Fruit fly (Drosophila melanogaster) whole organism, embryonic: ENCODE data around the gene CG13369.
A peak's percentile ranks its signal among the peaks of the same experiment; 100 is the strongest.

ENCODE experiments used
- ATbp ChIP-seq: fragments of 200-800 bp; sonication (Bioruptor generic); optimal IDR thresholded peaks from 2 replicates; lab custom pipeline; 2017; ENCODE audit warnings: missing biosample characterization, mild to moderate bottlenecking, missing genetic modification characterization, missing genetic modification reagents
- B-H2 ChIP-seq: fragments of 200-800 bp; sonication (Bioruptor generic); optimal IDR thresholded peaks from 2 replicates; lab custom pipeline; 2018; ENCODE audit warnings: missing biosample characterization, mild to moderate bottlenecking, missing genetic modification characterization
- CG10321 ChIP-seq: fragments of 200-800 bp; sonication (Bioruptor generic); IDR thresholded peaks from 2 replicates; pipeline ENCODE4 v1.3.6; 2022; ENCODE audit warnings: missing biosample characterization, missing genetic modification characterization
- CG12155 ChIP-seq: fragments of 200-800 bp; sonication (Bioruptor generic); optimal IDR thresholded peaks from 3 replicates; lab custom pipeline; 2016; ENCODE audit warnings: missing biosample characterization, missing genetic modification characterization
- CG13894 ChIP-seq: fragments of 200-800 bp; sonication (Bioruptor generic); optimal IDR thresholded peaks from 3 replicates; lab custom pipeline; 2018; ENCODE audit warnings: missing biosample characterization, mild to moderate bottlenecking, missing genetic modification characterization, moderate library complexity
- CG2116 ChIP-seq: fragments of 200-800 bp; sonication (Bioruptor generic); optimal IDR thresholded peaks from 3 replicates; lab custom pipeline; 2018; ENCODE audit warnings: missing biosample characterization, mild to moderate bottlenecking, missing genetic modification characterization
- CG31224 ChIP-seq: fragments of 200-800 bp; sonication (Bioruptor generic); IDR thresholded peaks from 2 replicates; pipeline ENCODE4 v1.3.6; 2022; ENCODE audit warnings: missing biosample characterization, missing genetic modification characterization
- CG34224 ChIP-seq: fragments of 200-800 bp; sonication (Bioruptor generic); IDR thresholded peaks from 3 replicates; pipeline ENCODE4 v1.3.6; 2022; ENCODE audit warnings: missing biosample characterization, missing genetic modification characterization; ENCODE audit not compliant: partially characterized antibody
- CG7786 ChIP-seq: fragments of 200-800 bp; sonication (Bioruptor generic); optimal IDR thresholded peaks from 2 replicates; lab custom pipeline; 2016; ENCODE audit warnings: missing biosample characterization, missing genetic modification characterization
- CG7963 ChIP-seq: fragments of 200-800 bp; sonication (Bioruptor generic); IDR thresholded peaks from 3 replicates; pipeline ENCODE4 v1.3.6; 2022; ENCODE audit warnings: missing biosample characterization, missing genetic modification characterization; ENCODE audit not compliant: partially characterized antibody
- CG8290 ChIP-seq, 3 experiments: fragments of 200-800 bp; sonication (Bioruptor generic); optimal IDR thresholded peaks; 2 replicates each; lab custom pipeline; 2016 to 2019; ENCODE audit warnings: missing biosample characterization in 3 of 3, missing genetic modification characterization in 3 of 3, mild to moderate bottlenecking in 2 of 3, moderate library complexity in 1 of 3
- CG8944 ChIP-seq: fragments of 200-800 bp; sonication (Bioruptor generic); optimal IDR thresholded peaks from 3 replicates; lab custom pipeline; 2016; ENCODE audit warnings: missing biosample characterization, missing genetic modification characterization
- Elba2 ChIP-seq: fragments of 200-800 bp; sonication (Bioruptor generic); optimal IDR thresholded peaks from 3 replicates; lab custom pipeline; 2016; ENCODE audit warnings: missing biosample characterization, missing genetic modification characterization
- Hmx ChIP-seq: fragments of 200-800 bp; sonication (Bioruptor generic); optimal IDR thresholded peaks from 2 replicates; lab custom pipeline; 2016; ENCODE audit warnings: missing biosample characterization, missing genetic modification characterization
- Lhr ChIP-seq: fragments of 200-800 bp; sonication (Bioruptor generic); optimal IDR thresholded peaks from 3 replicates; lab custom pipeline; 2017; ENCODE audit warnings: mild to moderate bottlenecking, missing biosample characterization, missing genetic modification reagents, missing genetic modification characterization
- MTF-1 ChIP-seq: fragments of 200-800 bp; sonication (Bioruptor generic); optimal IDR thresholded peaks from 2 replicates; lab custom pipeline; 2018; ENCODE audit warnings: missing biosample characterization, mild to moderate bottlenecking, missing genetic modification characterization, borderline replicate concordance
- Mad ChIP-seq: fragments of 200-800 bp; sonication (Bioruptor generic); optimal IDR thresholded peaks from 2 replicates; lab custom pipeline; 2016; ENCODE audit warnings: missing biosample characterization, missing genetic modification characterization
- Mes4 ChIP-seq: fragments of 200-800 bp; sonication (Bioruptor generic); optimal IDR thresholded peaks from 2 replicates; lab custom pipeline; 2016; ENCODE audit warnings: missing biosample characterization, missing genetic modification characterization
- Rfx ChIP-seq: fragments of 200-800 bp; sonication (Bioruptor generic); IDR thresholded peaks from 2 replicates; pipeline ENCODE4 v1.3.6; 2022; ENCODE audit warnings: missing biosample characterization, missing genetic modification characterization
- Trl ChIP-seq, 3 experiments: fragments of >200 bp in 2 of 3; fragments of 200-800 bp in 1 of 3; sonication (Bioruptor generic) in 1 of 3; optimal IDR thresholded peaks; 2 replicates in 1 of 3; 3 replicates in 2 of 3; lab custom pipeline; 2016 to 2017; ENCODE audit warnings: missing biosample characterization in 1 of 3, missing genetic modification characterization in 1 of 3
- Xbp1 ChIP-seq: fragments of 200-800 bp; sonication (Bioruptor generic); optimal IDR thresholded peaks from 3 replicates; lab custom pipeline; 2016; ENCODE audit warnings: missing biosample characterization, mild to moderate bottlenecking, missing genetic modification characterization
- bcd ChIP-seq: fragments of 200-800 bp; sonication (Bioruptor generic); optimal IDR thresholded peaks from 2 replicates; lab custom pipeline; 2017; ENCODE audit warnings: missing biosample characterization, mild to moderate bottlenecking, missing genetic modification characterization
- dati ChIP-seq: fragments of 200-800 bp; sonication (Bioruptor generic); IDR thresholded peaks from 2 replicates; pipeline ENCODE4 v1.3.6; 2022; ENCODE audit warnings: missing biosample characterization, missing genetic modification characterization
- dimm ChIP-seq: fragments of 200-800 bp; sonication (Bioruptor generic); IDR thresholded peaks from 2 replicates; pipeline ENCODE4 v1.3.6; 2022; ENCODE audit warnings: missing biosample characterization, missing genetic modification characterization
- disco-r ChIP-seq: fragments of 200-800 bp; sonication (Bioruptor generic); optimal IDR thresholded peaks from 2 replicates; lab custom pipeline; 2016; ENCODE audit warnings: missing biosample characterization, missing genetic modification characterization
- dmrt11E ChIP-seq: fragments of 200-800 bp; sonication (Bioruptor generic); optimal IDR thresholded peaks from 3 replicates; lab custom pipeline; 2018; ENCODE audit warnings: missing biosample characterization, mild to moderate bottlenecking, missing genetic modification characterization, moderate library complexity
- dpn ChIP-seq, 2 experiments: fragments of 200-800 bp; sonication (Bioruptor generic); optimal IDR thresholded peaks; 3 replicates each; lab custom pipeline; 2016; ENCODE audit warnings: missing biosample characterization in 2 of 2, missing genetic modification characterization in 2 of 2
- eve ChIP-seq, 2 experiments: fragments of >200 bp; optimal IDR thresholded peaks; 2 replicates each; lab custom pipeline; 2017; ENCODE audit warnings: missing biosample characterization in 2 of 2, missing genetic modification characterization in 2 of 2
- fu2 ChIP-seq: fragments of 200-800 bp; sonication (Bioruptor generic); optimal IDR thresholded peaks from 2 replicates; lab custom pipeline; 2016; ENCODE audit warnings: missing biosample characterization, missing genetic modification characterization
- gce ChIP-seq: fragments of 200-800 bp; sonication (Bioruptor generic); IDR thresholded peaks from 3 replicates; pipeline ENCODE4 v1.3.6; 2022; ENCODE audit warnings: missing biosample characterization, missing genetic modification characterization
- gcm ChIP-seq: fragments of 200-800 bp; sonication (Bioruptor generic); optimal IDR thresholded peaks from 2 replicates; lab custom pipeline; 2019; ENCODE audit warnings: missing biosample characterization, mild to moderate bottlenecking, missing genetic modification characterization, moderate library complexity
- gcm2 ChIP-seq: fragments of 200-800 bp; sonication (Bioruptor generic); optimal IDR thresholded peaks from 2 replicates; lab custom pipeline; 2016; ENCODE audit warnings: missing biosample characterization, missing genetic modification characterization
- gt ChIP-seq: fragments of 200-800 bp; sonication (Bioruptor generic); IDR thresholded peaks from 2 replicates; pipeline ENCODE4 v1.3.6; 2022; ENCODE audit warnings: missing biosample characterization, missing genetic modification characterization
- jigr1 ChIP-seq: fragments of 200-800 bp; sonication (Bioruptor generic); IDR thresholded peaks from 3 replicates; pipeline ENCODE4 v1.3.6; 2022; ENCODE audit warnings: missing biosample characterization, missing genetic modification characterization
- lov ChIP-seq, 2 experiments: fragments of 200-800 bp in 1 of 2; fragments of >200 bp in 1 of 2; sonication (Bioruptor generic) in 1 of 2; IDR thresholded peaks in 1 of 2; optimal IDR thresholded peaks in 1 of 2; 2 replicates in 1 of 2; 3 replicates in 1 of 2; pipeline versions ENCODE4 v1.3.6 to Lab custom; 2017 to 2022; ENCODE audit warnings: missing biosample characterization in 1 of 2, missing genetic modification characterization in 1 of 2
- luna ChIP-seq: fragments of 200-800 bp; sonication (Bioruptor generic); optimal IDR thresholded peaks from 2 replicates; lab custom pipeline; 2016; ENCODE audit warnings: missing biosample characterization, missing genetic modification characterization
- nom ChIP-seq: fragments of 200-800 bp; sonication (Bioruptor generic); optimal IDR thresholded peaks from 2 replicates; lab custom pipeline; 2017; ENCODE audit warnings: missing biosample characterization, missing genetic modification characterization, mild to moderate bottlenecking, moderate library complexity, missing genetic modification reagents
- odd ChIP-seq: fragments of 200-800 bp; sonication (Bioruptor generic); optimal IDR thresholded peaks from 2 replicates; lab custom pipeline; 2017; ENCODE audit warnings: missing biosample characterization, mild to moderate bottlenecking, missing genetic modification characterization
- p53 ChIP-seq: fragments of 200-800 bp; sonication (Bioruptor generic); optimal IDR thresholded peaks from 2 replicates; lab custom pipeline; 2016; ENCODE audit warnings: missing biosample characterization, missing genetic modification characterization
- rib ChIP-seq: fragments of 200-800 bp; sonication (Bioruptor generic); IDR thresholded peaks from 2 replicates; pipeline ENCODE4 v1.3.6; 2022; ENCODE audit warnings: missing biosample characterization, missing genetic modification characterization
- run ChIP-seq: fragments of 200-800 bp; sonication (Bioruptor generic); optimal IDR thresholded peaks from 3 replicates; lab custom pipeline; 2018; ENCODE audit warnings: missing biosample characterization, mild to moderate bottlenecking, missing genetic modification characterization
- sc ChIP-seq, 3 experiments: fragments of >200 bp in 2 of 3; fragments of 200-800 bp in 1 of 3; sonication (Bioruptor generic) in 1 of 3; optimal IDR thresholded peaks; 2 replicates in 2 of 3; 3 replicates in 1 of 3; lab custom pipeline; 2017; ENCODE audit warnings: mild to moderate bottlenecking in 1 of 3, missing biosample characterization in 1 of 3, missing genetic modification characterization in 1 of 3, missing genetic modification reagents in 1 of 3
- sna ChIP-seq: fragments of 200-800 bp; sonication (Bioruptor generic); IDR thresholded peaks from 2 replicates; pipeline ENCODE4 v1.3.6; 2022; ENCODE audit warnings: missing biosample characterization, missing genetic modification characterization; ENCODE audit not compliant: partially characterized antibody
- unpg ChIP-seq: fragments of 200-800 bp; sonication (Bioruptor generic); optimal IDR thresholded peaks from 3 replicates; lab custom pipeline; 2018; ENCODE audit warnings: missing biosample characterization, mild to moderate bottlenecking, missing genetic modification characterization, moderate library complexity
- wdn ChIP-seq: fragments of 200-800 bp; sonication (Bioruptor generic); IDR thresholded peaks from 2 replicates; pipeline ENCODE4 v1.3.6; 2022; ENCODE audit warnings: missing biosample characterization, missing genetic modification characterization
- wek ChIP-seq: fragments of 200-800 bp; sonication (Bioruptor generic); optimal IDR thresholded peaks from 3 replicates; lab custom pipeline; 2018; ENCODE audit warnings: missing biosample characterization, mild to moderate bottlenecking, missing genetic modification characterization, moderate library complexity
- zf30C ChIP-seq: fragments of 200-800 bp; sonication (Bioruptor generic); optimal IDR thresholded peaks from 3 replicates; lab custom pipeline; 2018; ENCODE audit warnings: missing biosample characterization, mild to moderate bottlenecking, missing genetic modification characterization

The CG13369 gene

dm6 chrX:629239-629821 lies 6.1 kb downstream of the CG13369 start, which contains the start of the genes RpL36 and Mybbp1A (continued):
- TF ChIP-seq Elba2 (GFP tag; lab: Kevin White, UChicago), result no peak
- TF ChIP-seq gcm (GFP tag; lab: Kevin White, UChicago), result peak; percentile 55
- TF ChIP-seq sc (optimal IDR thresholded peaks at IDR 0.05; lab: Kevin White, UChicago), result no peak
- peak; percentile 57 for TF ChIP-seq sc (GFP tag; optimal IDR thresholded peaks at IDR 0.05; lab: Kevin White, UChicago)
- TF ChIP-seq Lhr (GFP tag; lab: Kevin White, UChicago), result peak; percentile 66
- peak; percentile 64 for TF ChIP-seq MTF-1 (GFP tag; lab: Kevin White, UChicago)
- no peak for TF ChIP-seq zf30C (GFP tag; lab: Kevin White, UChicago)
- no peak; the same call in 1 of the 2 replicates for TF ChIP-seq CG10321 (GFP tag; lab: Robert Waterston, UW)
- TF ChIP-seq fu2, result peak; percentile 54
- no peak for TF ChIP-seq lov (optimal IDR thresholded peaks at IDR 0.05; lab: Kevin White, UChicago)
- TF ChIP-seq lov (GFP tag; IDR thresholded peaks at IDR 0.05; lab: Robert Waterston, UW), result peak; percentile 77; the same call in 1 of the 3 replicates
- TF ChIP-seq CG7963 (GFP tag; lab: Robert Waterston, UW), result peak; percentile 75
- TF ChIP-seq CG13894 (tag; lab: Kevin White, UChicago), result peak; percentile 68
- peak; percentile 75 for TF ChIP-seq p53 (GFP tag; lab: Kevin White, UChicago)
- TF ChIP-seq Trl (optimal IDR thresholded peaks at IDR 0.05; lab: Kevin White, UChicago), result no peak
- TF ChIP-seq Trl (GFP tag; optimal IDR thresholded peaks at IDR 0.05; lab: Kevin White, UChicago), result peak; percentile 80
- no peak for TF ChIP-seq dimm (GFP tag; lab: Robert Waterston, UW)
- TF ChIP-seq gce (GFP tag; lab: Robert Waterston, UW), result peak; percentile 63; the same call in 1 of the 3 replicates
- peak; percentile 52 for TF ChIP-seq CG12155 (GFP tag; lab: Kevin White, UChicago)
- TF ChIP-seq B-H2 (GFP tag; lab: Kevin White, UChicago), result peak; percentile 80
- TF ChIP-seq odd (GFP tag; lab: Kevin White, UChicago), result peak; percentile 60
- TF ChIP-seq Mes4 (GFP tag; lab: Kevin White, UChicago), result peak; percentile 89
- TF ChIP-seq sna (GFP tag; lab: Robert Waterston, UW), result peak; percentile 86
- peak; percentile 58 for TF ChIP-seq luna
- no peak for TF ChIP-seq Hmx (GFP tag; lab: Kevin White, UChicago)
- TF ChIP-seq wdn (GFP tag; lab: Robert Waterston, UW), result 0 out of 2 replicates have a peak, but pooled peaks have one; percentile 43
- TF ChIP-seq wek (GFP tag; lab: Kevin White, UChicago), result peak; percentile 72
- peak; percentile 64 for TF ChIP-seq disco-r (GFP tag; lab: Kevin White, UChicago)
- peak; percentile 3 for TF ChIP-seq run
- TF ChIP-seq CG8290 (GFP tag; optimal IDR thresholded peaks at IDR 0.05; lab: Kevin White, UChicago), result peak; percentile 35
- TF ChIP-seq CG8290 (tag; optimal IDR thresholded peaks at IDR 0.05; lab: Kevin White, UChicago), result peak; percentile 48 to 90
- TF ChIP-seq dpn (GFP tag; optimal IDR thresholded peaks at IDR 0.05; lab: Kevin White, UChicago), result peak; percentile 54 to 82
- peak; percentile 66 for TF ChIP-seq Xbp1 (GFP tag; lab: Kevin White, UChicago)
- TF ChIP-seq nom (GFP tag; lab: Kevin White, UChicago), result peak; percentile 82
- TF ChIP-seq CG2116 (GFP tag; lab: Kevin White, UChicago), result peak; percentile 93
- peak; percentile 70 for TF ChIP-seq CG7786
- TF ChIP-seq eve (GFP tag; optimal IDR thresholded peaks at IDR 0.05; lab: Kevin White, UChicago), result no peak
- peak; percentile 71 for TF ChIP-seq Mad (GFP tag; lab: Kevin White, UChicago)
- peak; percentile 84 for TF ChIP-seq bcd (GFP tag; lab: Kevin White, UChicago)
- TF ChIP-seq ATbp (GFP tag; lab: Kevin White, UChicago), result peak; percentile 73
- TF ChIP-seq gt (GFP tag; lab: Robert Waterston, UW), result no peak
- peak; percentile 66 for TF ChIP-seq unpg (GFP tag; lab: Kevin White, UChicago)
- peak; percentile 39; the same call in 1 of the 2 replicates for TF ChIP-seq CG31224
- TF ChIP-seq CG8944, result peak; percentile 55
- TF ChIP-seq dati (GFP tag; lab: Robert Waterston, UW), result 0 out of 2 replicates have a peak, but pooled peaks have one; percentile 17
- peak; percentile 85 for TF ChIP-seq Rfx (GFP tag; lab: Robert Waterston, UW)
- TF ChIP-seq jigr1 (GFP tag; lab: Robert Waterston, UW), result no peak
- TF ChIP-seq gcm2 (GFP tag; lab: Kevin White, UChicago), result peak; percentile 41
- TF ChIP-seq dmrt11E (tag; lab: Kevin White, UChicago), result peak; percentile 66
- peak; percentile 55; the same call in 1 of the 2 replicates for TF ChIP-seq rib
- TF ChIP-seq CG34224 (GFP tag; lab: Robert Waterston, UW), result peak; percentile 84
